Worm (Caenorhabditis elegans) whole organism, late embryonic: ENCODE data around the gene metl-6.

Source experiments
- C38D4.7 ChIP-seq: fragments of 200-800 bp; sonication (Bioruptor generic); optimal IDR thresholded peaks from 2 replicates; lab custom pipeline; 2018; ENCODE audit warnings: mild to moderate bottlenecking, missing genetic modification characterization, moderate library complexity, missing compliant biosample characterization
- ama-1 ChIP-seq: fragments of 150-350 bp; optimal IDR thresholded peaks from 2 replicates; lab custom pipeline; 2014
- fax-1 ChIP-seq: sonication (generic microtip); optimal IDR thresholded peaks from 2 replicates; lab custom pipeline; 2016; ENCODE audit warnings: missing genotype, missing genetic modification characterization, missing compliant biosample characterization
- lim-6 ChIP-seq: sonication (generic microtip); optimal IDR thresholded peaks from 2 replicates; lab custom pipeline; 2016; ENCODE audit warnings: missing genetic modification characterization, missing compliant biosample characterization
- mec-3 ChIP-seq: sonication (generic microtip); optimal IDR thresholded peaks from 2 replicates; lab custom pipeline; 2016; ENCODE audit warnings: borderline replicate concordance, missing genetic modification characterization, missing compliant biosample characterization
- pag-3 ChIP-seq: sonication (generic microtip); optimal IDR thresholded peaks from 2 replicates; lab custom pipeline; 2016; ENCODE audit warnings: missing compliant biosample characterization, missing genetic modification characterization, borderline replicate concordance
- pat-9 ChIP-seq: fragments of 200-800 bp; sonication (Bioruptor generic); optimal IDR thresholded peaks from 2 replicates; lab custom pipeline; 2018; ENCODE audit warnings: mild to moderate bottlenecking, missing genetic modification characterization, moderate library complexity, missing compliant biosample characterization
- pha-4 ChIP-seq: fragments of 150-350 bp; optimal IDR thresholded peaks from 2 replicates; lab custom pipeline; 2018; ENCODE audit warnings: missing biosample characterization, missing genetic modification reagents, missing genetic modification characterization

DNA sequence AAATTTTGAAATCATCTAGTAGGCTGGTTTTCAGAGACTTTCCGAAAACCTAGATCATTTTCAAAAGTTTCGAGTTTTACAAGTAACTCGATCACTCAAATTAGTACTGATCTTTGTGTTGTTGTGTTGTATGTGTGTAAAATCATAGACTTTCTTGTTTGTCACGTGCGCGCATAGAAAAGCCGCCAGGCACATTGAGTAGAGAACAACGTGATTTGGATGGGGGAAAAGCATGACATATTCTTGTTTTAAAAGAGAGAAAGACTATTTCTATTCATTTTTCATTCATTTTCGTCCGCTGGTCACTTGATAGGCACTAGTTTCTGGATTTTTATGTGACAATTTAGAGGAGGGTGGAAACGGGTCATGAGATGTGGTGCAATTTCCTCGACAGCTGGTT is 32.7 kb upstream of the metl-6 start:
- TF ChIP-seq fax-1 (tag; lab: Kevin White, UChicago) (no peak), ama-1 (lab: Kevin White, UChicago) (no peak), lim-6 (no peak), C38D4.7 (GFP tag; lab: Kevin White, UChicago) (no peak), pag-3 (tag; lab: Kevin White, UChicago) (no peak), mec-3 (tag; lab: Kevin White, UChicago) (no peak), pha-4 (no peak), pat-9 (tag; lab: Kevin White, UChicago) (no peak)
